Worm (Caenorhabditis elegans): ENCODE measurements around the gene coel-1.
A peak's percentile ranks its signal among the peaks of the same experiment; 100 is the strongest.

The coel-1 gene

ce11 chrX:4307559-4308005 is 42.1 kb downstream of the coel-1 start (continued):
- TF ChIP-seq nhr-120 (GFP tag; IDR thresholded peaks at IDR 0.05): no peak
- TF ChIP-seq let-607 (tag; optimal IDR thresholded peaks at IDR 0.05): peak; percentile 11 to 20
- TF ChIP-seq F10E7.11 (tag; optimal IDR thresholded peaks at IDR 0.05): no peak
- TF ChIP-seq hlh-12 (tag; optimal IDR thresholded peaks at IDR 0.05): no peak
- no peak for TF ChIP-seq dox-1 (GFP tag; IDR thresholded peaks at IDR 0.05)
- no peak for TF ChIP-seq nfya-1 (tag; optimal IDR thresholded peaks at IDR 0.05; ENCODE audit: borderline replicate concordance, insufficient read depth)
- TF ChIP-seq Y79H2A.3 (GFP tag; conservative IDR thresholded peaks at IDR 0.05): no peak

ce11 chrX:4311668-4312067 is 46.2 kb downstream of the coel-1 start, which contains the start of gene C52B9.8:
Gene C52B9.8 (minus strand): TSS chrX:4311768.
- TF ChIP-seq K11D2.4 (GFP tag; IDR thresholded peaks at IDR 0.05) (no peak), rcor-1 (GFP tag; IDR thresholded peaks at IDR 0.05) (no peak), repo-1 (tag; optimal IDR thresholded peaks at IDR 0.05) (no peak), lin-26 (GFP tag; IDR thresholded peaks at IDR 0.05) (no peak), mel-28 (tag; optimal IDR thresholded peaks at IDR 0.05; ENCODE audit: borderline replicate concordance) (no peak), athp-1 (tag; optimal IDR thresholded peaks at IDR 0.05) (no peak)

ce11 chrX:4314939-4315338 is 49.5 kb downstream of the coel-1 start:
- TF ChIP-seq zim-3 (tag; optimal IDR thresholded peaks at IDR 0.05) (no peak), K11D2.4 (GFP tag; IDR thresholded peaks at IDR 0.05) (no peak), madf-10 (tag; optimal IDR thresholded peaks at IDR 0.05) (no peak), die-1 (tag; optimal IDR thresholded peaks at IDR 0.05) (no peak), athp-1 (tag; optimal IDR thresholded peaks at IDR 0.05) (no peak), snpc-3.4 (tag; optimal IDR thresholded peaks at IDR 0.05) (no peak), Y67H2A.10 (GFP tag; conservative IDR thresholded peaks at IDR 0.05) (no peak), tbp1 (GFP tag; optimal IDR thresholded peaks at IDR 0.05) (no peak), ceh-100 (GFP tag; IDR thresholded peaks at IDR 0.05) (no peak), F33H1.4 (GFP tag; IDR thresholded peaks at IDR 0.05) (no peak), let-526 (GFP tag; IDR thresholded peaks at IDR 0.05) (no peak), lir-1 (GFP tag; conservative IDR thresholded peaks at IDR 0.05) (no peak), xnd-1 (tag; optimal IDR thresholded peaks at IDR 0.05) (no peak), akir-1 (GFP tag; optimal IDR thresholded peaks at IDR 0.05) (no peak), T07F8.4 (tag; optimal IDR thresholded peaks at IDR 0.05) (no peak), ztf-18 (tag; optimal IDR thresholded peaks at IDR 0.05) (no peak), F22D6.2 (tag; optimal IDR thresholded peaks at IDR 0.05) (no peak), madf-8 (GFP tag; conservative IDR thresholded peaks at IDR 0.05) (no peak), ceh-91 (GFP tag; IDR thresholded peaks at IDR 0.05) (no peak), rec-8 (tag; optimal IDR thresholded peaks at IDR 0.05) (no peak)

ce11 chrX:4317095-4317494 is 51.6 kb downstream of the coel-1 start:
- TF ChIP-seq nfya-2 (GFP tag; IDR thresholded peaks at IDR 0.05): no peak
- no peak for TF ChIP-seq zim-3 (tag; optimal IDR thresholded peaks at IDR 0.05)
- TF ChIP-seq nfya-1 (tag; optimal IDR thresholded peaks at IDR 0.05; ENCODE audit: borderline replicate concordance, insufficient read depth): no peak
- TF ChIP-seq lag-1 (GFP tag; IDR thresholded peaks at IDR 0.05): no peak
- no peak for TF ChIP-seq C06A6.2 (GFP tag; conservative IDR thresholded peaks at IDR 0.05)
- no peak for TF ChIP-seq tlf-1 (GFP tag; optimal IDR thresholded peaks at IDR 0.05)
- no peak for TF ChIP-seq attf-6 (GFP tag; IDR thresholded peaks at IDR 0.05)
- no peak for TF ChIP-seq sptf-2 (GFP tag; optimal IDR thresholded peaks at IDR 0.05)
- TF ChIP-seq B0261.1 (tag; optimal IDR thresholded peaks at IDR 0.05): no peak
- TF ChIP-seq madf-6 (GFP tag; IDR thresholded peaks at IDR 0.05): no peak
- TF ChIP-seq nhr-27 (tag; optimal IDR thresholded peaks at IDR 0.05): no peak
- no peak for TF ChIP-seq ztf-18 (tag; optimal IDR thresholded peaks at IDR 0.05)
- no peak for TF ChIP-seq B0035.1 (tag; optimal IDR thresholded peaks at IDR 0.05)

Data from whole organism, young adult.